Fruit fly (Drosophila melanogaster): ENCODE data around the gene CG14315.

The CG14315 gene

dm6 chr3R:18171983-18172967, 13.8 kb downstream of the CG14315 start (continued):
- TF ChIP-seq nerfin-1 (tag; optimal IDR thresholded peaks at IDR 0.05), result peak; percentile 93
- no peak for TF ChIP-seq hkb (optimal IDR thresholded peaks at IDR 0.05)
- peak; percentile 90 for TF ChIP-seq hkb (GFP tag; IDR thresholded peaks at IDR 0.05)
- peak; percentile 71; the same call in 2 of the 3 replicates for TF ChIP-seq CG2889 (GFP tag; IDR thresholded peaks at IDR 0.05)
- peak; percentile 79 for TF ChIP-seq fd64A (GFP tag; optimal IDR thresholded peaks at IDR 0.05)
- TF ChIP-seq nmo (GFP tag; optimal IDR thresholded peaks at IDR 0.05), result peak; percentile 95
- no peak for TF ChIP-seq sr (GFP tag; IDR thresholded peaks at IDR 0.05)
- peak; percentile 85 for TF ChIP-seq Bdp1 (GFP tag; optimal IDR thresholded peaks at IDR 0.05)
- peak; percentile 89 for TF ChIP-seq sug (tag; optimal IDR thresholded peaks at IDR 0.05)
- peak; percentile 90 for TF ChIP-seq fu2 (GFP tag; optimal IDR thresholded peaks at IDR 0.05)
- TF ChIP-seq CG10959 (GFP tag; IDR thresholded peaks at IDR 0.05), result peak; percentile 78
- peak; percentile 14 to 69 for TF ChIP-seq insv (GFP tag; optimal IDR thresholded peaks at IDR 0.05)
- TF ChIP-seq Nf-YB (GFP tag; optimal IDR thresholded peaks at IDR 0.05), result peak; percentile 83
- peak; percentile 95 for TF ChIP-seq Abd-B (GFP tag; optimal IDR thresholded peaks at IDR 0.05)
- 0 out of 4 replicates have a peak, but pooled peaks have one; percentile 32 for TF ChIP-seq chinmo (GFP tag; IDR thresholded peaks at IDR 0.05; ENCODE audit: partially characterized antibody)
- TF ChIP-seq Hr3 (GFP tag; optimal IDR thresholded peaks at IDR 0.05), result peak; percentile 92
- 0 out of 2 replicates have a peak, but pooled peaks have one; percentile 32 for TF ChIP-seq toy (GFP tag; IDR thresholded peaks at IDR 0.05)
- peak; percentile 84 for TF ChIP-seq jumu (GFP tag; optimal IDR thresholded peaks at IDR 0.05)

- TF ChIP-seq nmo (GFP tag; optimal IDR thresholded peaks at IDR 0.05), result no peak
- no peak for TF ChIP-seq CG17361 (GFP tag; IDR thresholded peaks at IDR 0.05)
- no peak for TF ChIP-seq CG3281 (GFP tag; optimal IDR thresholded peaks at IDR 0.05)
- TF ChIP-seq NC2α (GFP tag; optimal IDR thresholded peaks at IDR 0.05), result no peak
- TF ChIP-seq Dip2 (GFP tag; IDR thresholded peaks at IDR 0.05), result no peak
- no peak for TF ChIP-seq CG11504 (tag; optimal IDR thresholded peaks at IDR 0.05)
- TF ChIP-seq CG6854 (GFP tag; optimal IDR thresholded peaks at IDR 0.05), result no peak
- TF ChIP-seq BEAF-32 (GFP tag; optimal IDR thresholded peaks at IDR 0.05), result peak; percentile 10
- no peak for TF ChIP-seq CG18011 (GFP tag; optimal IDR thresholded peaks at IDR 0.05)
- no peak for TF ChIP-seq odd (GFP tag; optimal IDR thresholded peaks at IDR 0.05)
- no peak for TF ChIP-seq CG13894 (tag; optimal IDR thresholded peaks at IDR 0.05)
- no peak for TF ChIP-seq ase (GFP tag; IDR thresholded peaks at IDR 0.05)
- TF ChIP-seq tio (GFP tag; optimal IDR thresholded peaks at IDR 0.05), result no peak
- no peak for TF ChIP-seq croc (GFP tag; conservative IDR thresholded peaks at IDR 0.05)
- no peak for TF ChIP-seq Oaz (GFP tag; IDR thresholded peaks at IDR 0.05)
- no peak for TF ChIP-seq vfl (GFP tag; optimal IDR thresholded peaks at IDR 0.05)
- TF ChIP-seq chm (GFP tag; IDR thresholded peaks at IDR 0.05), result peak; percentile 52; the same call in 1 of the 2 replicates
- no peak for TF ChIP-seq Hand (GFP tag; optimal IDR thresholded peaks at IDR 0.05)
- no peak for TF ChIP-seq ham (GFP tag; IDR thresholded peaks at IDR 0.05)
- no peak for TF ChIP-seq CG12236 (GFP tag; optimal IDR thresholded peaks at IDR 0.05)
- no peak for TF ChIP-seq GATAe (GFP tag; conservative IDR thresholded peaks at IDR 0.05)
- TF ChIP-seq CG10431 (GFP tag; optimal IDR thresholded peaks at IDR 0.05), result no peak
- no peak for TF ChIP-seq CG7745 (tag; optimal IDR thresholded peaks at IDR 0.05)
- TF ChIP-seq CG8089 (GFP tag; optimal IDR thresholded peaks at IDR 0.05), result no peak
- TF ChIP-seq D19A (tag; optimal IDR thresholded peaks at IDR 0.05), result no peak
- no peak; the same call in 1 of the 2 replicates for TF ChIP-seq CG3847 (GFP tag; IDR thresholded peaks at IDR 0.05)
- no peak for TF ChIP-seq phol (tag; optimal IDR thresholded peaks at IDR 0.05)
- TF ChIP-seq h (optimal IDR thresholded peaks at IDR 0.05), result no peak
- TF ChIP-seq ap (GFP tag; IDR thresholded peaks at IDR 0.05), result no peak
- TF ChIP-seq fd64A (GFP tag; optimal IDR thresholded peaks at IDR 0.05), result no peak
- TF ChIP-seq Ets65A (GFP tag), result no peak
- no peak for TF ChIP-seq CG34422 (GFP tag; IDR thresholded peaks at IDR 0.05)
- no peak for TF ChIP-seq CG8478 (optimal IDR thresholded peaks at IDR 0.05)
- TF ChIP-seq CG1529 (GFP tag; optimal IDR thresholded peaks at IDR 0.05), result no peak
Observed at dm6 chr3R:18183244-18183643, 24.7 kb downstream of the CG14315 start, which contains the start of gene cdm. Gene cdm (minus strand): TSS chr3R:18183479.

All from whole organism, embryonic.